Worm (Caenorhabditis elegans) whole organism, young adult: Measurements from ENCODE around the gene Y43E12A.3.

ENCODE experiments used
- K12H6.12 ChIP-seq: fragments of 200-800 bp; sonication (Bioruptor generic); optimal IDR thresholded peaks from 2 replicates; lab custom pipeline; 2018; ENCODE audit warnings: mild to moderate bottlenecking, missing genetic modification characterization, missing compliant biosample characterization
- ZK185.1 ChIP-seq: sonication (generic microtip); optimal IDR thresholded peaks from 2 replicates; lab custom pipeline; 2016; ENCODE audit warnings: mild to moderate bottlenecking, missing genetic modification characterization, missing compliant biosample characterization; ENCODE audit not compliant: poor library complexity, severe bottlenecking
- lin-35 ChIP-seq, 3 experiments: fragments of 150-350 bp in 2 of 3; sonication (generic microtip) in 1 of 3; optimal IDR thresholded peaks; 2 replicates each; lab custom pipeline; 2014 to 2018; ENCODE audit warnings: missing biosample characterization in 3 of 3, missing genetic modification characterization in 3 of 3, missing genetic modification reagents in 3 of 3
- pha-4 ChIP-seq: fragments of 150-350 bp; sonication (generic microtip); optimal IDR thresholded peaks from 2 replicates; lab custom pipeline; 2014; ENCODE audit warnings: missing biosample characterization, missing genetic modification reagents, missing genetic modification characterization
- snpc-4 ChIP-seq, 5 experiments: fragments of 150-350 bp in 1 of 5; sonication (generic microtip) in 4 of 5; optimal IDR thresholded peaks; 2 replicates each; lab custom pipeline; 2014 to 2018; ENCODE audit warnings: missing genetic modification characterization in 5 of 5, missing biosample characterization in 3 of 5, antibody characterized with exemption in 2 of 5, mild to moderate bottlenecking in 2 of 5, missing compliant biosample characterization in 2 of 5, missing genotype in 2 of 5, moderate library complexity in 2 of 5, missing genetic modification reagents in 1 of 5
- somi-1 ChIP-seq: fragments of 200-800 bp; sonication (Bioruptor generic); optimal IDR thresholded peaks from 2 replicates; lab custom pipeline; 2018; ENCODE audit warnings: mild to moderate bottlenecking, missing genetic modification characterization, missing compliant biosample characterization
- ztf-3 ChIP-seq: fragments of 200-800 bp; sonication (Bioruptor generic); optimal IDR thresholded peaks from 2 replicates; lab custom pipeline; 2018; ENCODE audit warnings: mild to moderate bottlenecking, missing genetic modification characterization, missing compliant biosample characterization

DNA sequence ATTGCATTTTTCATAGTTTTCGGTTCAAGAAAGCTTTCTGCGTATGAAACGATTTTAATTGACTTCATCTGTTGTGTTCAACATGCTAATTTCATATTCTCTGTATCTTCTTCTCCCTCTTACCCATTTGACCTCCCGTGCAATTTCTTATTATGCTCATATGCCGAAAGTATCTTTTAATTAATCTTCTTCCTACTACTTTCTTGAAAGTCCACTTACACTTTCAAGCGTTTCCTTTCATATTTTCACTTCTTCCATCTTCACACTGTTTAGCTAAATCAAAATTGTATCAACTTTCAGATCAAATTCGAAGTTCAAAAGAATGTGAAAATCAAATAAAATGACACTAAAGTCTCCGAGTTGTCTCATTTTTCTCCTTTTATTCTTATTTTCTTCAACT, 3.0 kb downstream of the Y43E12A.3 start, which contains the start of gene F13H10.5:
- TF ChIP-seq ZK185.1 (tag; lab: Kevin White, UChicago) (no peak), ztf-3 (no peak), somi-1 (GFP tag; lab: Kevin White, UChicago) (no peak), K12H6.12 (tag; lab: Kevin White, UChicago) (no peak), pha-4 (tag; lab: Kevin White, UChicago) (no peak), lin-35 (GFP tag; optimal IDR thresholded peaks at IDR 0.05; lab: Kevin White, UChicago) (no peak), snpc-4 (GFP tag; optimal IDR thresholded peaks at IDR 0.05; lab: Kevin White, UChicago) (no peak), snpc-4 (tag; optimal IDR thresholded peaks at IDR 0.05; lab: Kevin White, UChicago) (no peak)
